Worm (Caenorhabditis elegans) whole organism, L1 larva: ENCODE data around the gene vglu-3.

Experiments used
- C04F5.9 ChIP-seq: sonication (generic microtip); optimal IDR thresholded peaks from 2 replicates; lab custom pipeline; 2016; ENCODE audit warnings: missing genetic modification characterization, missing compliant biosample characterization
- C16A3.4 ChIP-seq: fragments of 150-350 bp; optimal IDR thresholded peaks from 2 replicates; lab custom pipeline; 2014; ENCODE audit warnings: missing biosample characterization, missing genetic modification characterization
- C34B4.2 ChIP-seq: sonication (generic microtip); optimal IDR thresholded peaks from 2 replicates; lab custom pipeline; 2017; ENCODE audit warnings: mild to moderate bottlenecking, missing genetic modification characterization, missing compliant biosample characterization
- F16B12.6 ChIP-seq: fragments of 150-350 bp; optimal IDR thresholded peaks from 2 replicates; lab custom pipeline; 2014; ENCODE audit warnings: missing biosample characterization, missing genetic modification characterization
- aha-1 ChIP-seq: fragments of 150-350 bp; optimal IDR thresholded peaks from 2 replicates; lab custom pipeline; 2014; ENCODE audit warnings: missing biosample characterization, missing genetic modification characterization
- alr-1 ChIP-seq: fragments of 200-800 bp; sonication (Bioruptor generic); optimal IDR thresholded peaks from 2 replicates; lab custom pipeline; 2018; ENCODE audit warnings: borderline replicate concordance, mild to moderate bottlenecking, missing genetic modification characterization, missing compliant biosample characterization
- ama-1 ChIP-seq: fragments of 150-350 bp; optimal IDR thresholded peaks from 2 replicates; lab custom pipeline; 2014
- blmp-1 ChIP-seq: fragments of 150-350 bp; optimal IDR thresholded peaks from 2 replicates; lab custom pipeline; 2014; ENCODE audit warnings: missing biosample characterization, missing genetic modification characterization
- ceh-63 ChIP-seq: fragments of 200-800 bp; sonication (Bioruptor generic); optimal IDR thresholded peaks from 2 replicates; lab custom pipeline; 2018; ENCODE audit warnings: mild to moderate bottlenecking, missing genetic modification characterization, missing compliant biosample characterization
- ceh-8 ChIP-seq: fragments of 200-800 bp; sonication (Bioruptor generic); optimal IDR thresholded peaks from 2 replicates; lab custom pipeline; 2018; ENCODE audit warnings: mild to moderate bottlenecking, missing genetic modification characterization, moderate library complexity, missing compliant biosample characterization
- ceh-88 ChIP-seq: fragments of 200-800 bp; sonication (Bioruptor generic); IDR thresholded peaks from 2 replicates; pipeline ENCODE4 v1.3.6; 2022; ENCODE audit warnings: missing genetic modification characterization, missing compliant biosample characterization
- dpl-1 ChIP-seq, 3 experiments: fragments of 150-350 bp in 2 of 3; sonication (generic microtip) in 1 of 3; optimal IDR thresholded peaks; 2 replicates each; lab custom pipeline; 2014 to 2017; ENCODE audit warnings: missing biosample characterization in 3 of 3, missing genetic modification characterization in 3 of 3, missing genetic modification reagents in 3 of 3
- dsc-1 ChIP-seq: sonication (generic microtip); optimal IDR thresholded peaks from 2 replicates; lab custom pipeline; 2016; ENCODE audit warnings: mild to moderate bottlenecking, missing genetic modification characterization, missing compliant biosample characterization
- efl-1 ChIP-seq, 4 experiments: fragments of 150-350 bp; optimal IDR thresholded peaks in 3 of 4; peaks in 1 of 4; 1 replicate in 1 of 4; 2 replicates in 3 of 4; lab custom pipeline; 2014; ENCODE audit warnings: missing biosample characterization in 2 of 4, missing genetic modification characterization in 2 of 4, missing genetic modification reagents in 2 of 4
- egl-27 ChIP-seq, 2 experiments: fragments of 150-350 bp in 1 of 2; sonication (generic microtip); optimal IDR thresholded peaks; 3 replicates each; lab custom pipeline; 2017 to 2018; ENCODE audit warnings: missing biosample characterization in 2 of 2, missing genetic modification characterization in 2 of 2, missing genetic modification reagents in 2 of 2
- ets-5 ChIP-seq: fragments of 200-800 bp; sonication (Bioruptor generic); IDR thresholded peaks from 2 replicates; pipeline ENCODE4 v1.3.6; 2022; ENCODE audit warnings: missing genetic modification characterization, missing compliant biosample characterization
- fkh-10 ChIP-seq: sonication (generic microtip); optimal IDR thresholded peaks from 2 replicates; lab custom pipeline; 2017; ENCODE audit warnings: missing biosample characterization, missing genetic modification reagents, missing genetic modification characterization
- fkh-4 ChIP-seq: sonication (generic microtip); optimal IDR thresholded peaks from 2 replicates; lab custom pipeline; 2016; ENCODE audit warnings: missing compliant biosample characterization, missing genetic modification characterization, borderline replicate concordance
- fkh-8 ChIP-seq: sonication (generic microtip); optimal IDR thresholded peaks from 2 replicates; lab custom pipeline; 2016; ENCODE audit warnings: mild to moderate bottlenecking, missing genetic modification characterization, missing compliant biosample characterization
- fos-1 ChIP-seq: fragments of 150-350 bp; optimal IDR thresholded peaks from 2 replicates; lab custom pipeline; 2014; ENCODE audit warnings: missing biosample characterization, missing genetic modification characterization
- grh-1 ChIP-seq: fragments of 200-800 bp; sonication (Bioruptor generic); IDR thresholded peaks from 2 replicates; pipeline ENCODE4 v1.3.6; 2022; ENCODE audit warnings: missing genetic modification reagents, missing genetic modification characterization, missing compliant biosample characterization
- hlh-4 ChIP-seq: sonication (generic microtip); optimal IDR thresholded peaks from 2 replicates; lab custom pipeline; 2016; ENCODE audit warnings: mild to moderate bottlenecking, missing genetic modification characterization, missing compliant biosample characterization
- jun-1 ChIP-seq: fragments of 150-350 bp; optimal IDR thresholded peaks from 2 replicates; lab custom pipeline; 2014; ENCODE audit warnings: missing biosample characterization, missing genetic modification reagents, missing genetic modification characterization
- lin-13 ChIP-seq: fragments of 150-350 bp; optimal IDR thresholded peaks from 2 replicates; lab custom pipeline; 2014; ENCODE audit warnings: missing biosample characterization, missing genetic modification reagents, missing genetic modification characterization
- lin-15B ChIP-seq: fragments of 150-350 bp; sonication (generic microtip); optimal IDR thresholded peaks from 3 replicates; lab custom pipeline; 2014; ENCODE audit warnings: missing biosample characterization, missing genetic modification characterization
- lsy-2 ChIP-seq, 2 experiments: fragments of 150-350 bp; optimal IDR thresholded peaks; 2 replicates each; lab custom pipeline; 2014; ENCODE audit warnings: missing biosample characterization in 2 of 2, missing genetic modification characterization in 2 of 2
- mef-2 ChIP-seq: fragments of 150-350 bp; optimal IDR thresholded peaks from 2 replicates; lab custom pipeline; 2014; ENCODE audit warnings: missing biosample characterization, missing genetic modification characterization
- nhr-20 ChIP-seq: sonication (generic microtip); optimal IDR thresholded peaks from 2 replicates; lab custom pipeline; 2016; ENCODE audit warnings: mild to moderate bottlenecking, missing genetic modification characterization, missing compliant biosample characterization
- nhr-28 ChIP-seq: fragments of 150-350 bp; optimal IDR thresholded peaks from 2 replicates; lab custom pipeline; 2014; ENCODE audit warnings: missing biosample characterization, missing genetic modification characterization
- nhr-71 ChIP-seq: sonication (generic microtip); optimal IDR thresholded peaks from 2 replicates; lab custom pipeline; 2016; ENCODE audit warnings: mild to moderate bottlenecking, missing genetic modification characterization, moderate library complexity, missing compliant biosample characterization
- nhr-76 ChIP-seq: sonication (generic microtip); optimal IDR thresholded peaks from 2 replicates; lab custom pipeline; 2017; ENCODE audit warnings: missing biosample characterization, missing genetic modification characterization
- nhr-77 ChIP-seq: fragments of 150-350 bp; optimal IDR thresholded peaks from 2 replicates; lab custom pipeline; 2014; ENCODE audit warnings: missing biosample characterization, missing genetic modification characterization
- pax-3 ChIP-seq: fragments of 200-800 bp; sonication (Bioruptor generic); optimal IDR thresholded peaks from 2 replicates; lab custom pipeline; 2018; ENCODE audit warnings: mild to moderate bottlenecking, missing genetic modification characterization, moderate library complexity, missing compliant biosample characterization
- pqm-1 ChIP-seq: sonication (generic microtip); optimal IDR thresholded peaks from 3 replicates; lab custom pipeline; 2017; ENCODE audit warnings: missing biosample characterization, missing genetic modification characterization
- rnt-1 ChIP-seq: sonication (generic microtip); optimal IDR thresholded peaks from 2 replicates; lab custom pipeline; 2016; ENCODE audit warnings: mild to moderate bottlenecking, missing genetic modification characterization, moderate library complexity, missing compliant biosample characterization
- skn-1 ChIP-seq: fragments of 150-350 bp; optimal IDR thresholded peaks from 2 replicates; lab custom pipeline; 2014; ENCODE audit warnings: missing biosample characterization, missing genetic modification characterization
- snu-23 ChIP-seq: sonication (generic microtip); optimal IDR thresholded peaks from 2 replicates; lab custom pipeline; 2016; ENCODE audit warnings: missing genetic modification characterization, missing compliant biosample characterization
- sox-4 ChIP-seq: sonication (generic microtip); optimal IDR thresholded peaks from 2 replicates; lab custom pipeline; 2016; ENCODE audit warnings: missing genetic modification characterization, missing compliant biosample characterization
- sptf-1 ChIP-seq: fragments of 150-350 bp; optimal IDR thresholded peaks from 2 replicates; lab custom pipeline; 2014; ENCODE audit warnings: missing biosample characterization, missing genetic modification characterization
- sup-37 ChIP-seq: fragments of 200-800 bp; sonication (Bioruptor generic); optimal IDR thresholded peaks from 2 replicates; lab custom pipeline; 2018; ENCODE audit warnings: mild to moderate bottlenecking, missing genetic modification characterization, missing compliant biosample characterization
- swsn-7 ChIP-seq: sonication (generic microtip); optimal IDR thresholded peaks from 2 replicates; lab custom pipeline; 2016; ENCODE audit warnings: missing genetic modification characterization, missing compliant biosample characterization
- tlp-1 ChIP-seq: fragments of 150-350 bp; optimal IDR thresholded peaks from 2 replicates; lab custom pipeline; 2014; ENCODE audit warnings: missing biosample characterization, missing genetic modification characterization
- unc-130 ChIP-seq: fragments of 150-350 bp; optimal IDR thresholded peaks from 2 replicates; lab custom pipeline; 2017; ENCODE audit warnings: missing biosample characterization, missing genetic modification characterization, inconsistent platforms
- unc-62 ChIP-seq: fragments of 150-350 bp; optimal IDR thresholded peaks from 2 replicates; lab custom pipeline; 2014; ENCODE audit warnings: missing biosample characterization, missing genetic modification reagents, missing genetic modification characterization
- unc-86 ChIP-seq: sonication (generic microtip); optimal IDR thresholded peaks from 2 replicates; lab custom pipeline; 2016; ENCODE audit warnings: missing genetic modification characterization, missing compliant biosample characterization
- ztf-11 ChIP-seq, 2 experiments: sonication (generic microtip); optimal IDR thresholded peaks; 2 replicates each; lab custom pipeline; 2016 to 2017; ENCODE audit warnings: missing genetic modification characterization in 2 of 2, missing biosample characterization in 1 of 2, missing compliant biosample characterization in 1 of 2
- ztf-4 ChIP-seq: fragments of 150-350 bp; optimal IDR thresholded peaks from 2 replicates; lab custom pipeline; 2014; ENCODE audit warnings: missing biosample characterization, missing genetic modification characterization

Gene vglu-3

DNA sequence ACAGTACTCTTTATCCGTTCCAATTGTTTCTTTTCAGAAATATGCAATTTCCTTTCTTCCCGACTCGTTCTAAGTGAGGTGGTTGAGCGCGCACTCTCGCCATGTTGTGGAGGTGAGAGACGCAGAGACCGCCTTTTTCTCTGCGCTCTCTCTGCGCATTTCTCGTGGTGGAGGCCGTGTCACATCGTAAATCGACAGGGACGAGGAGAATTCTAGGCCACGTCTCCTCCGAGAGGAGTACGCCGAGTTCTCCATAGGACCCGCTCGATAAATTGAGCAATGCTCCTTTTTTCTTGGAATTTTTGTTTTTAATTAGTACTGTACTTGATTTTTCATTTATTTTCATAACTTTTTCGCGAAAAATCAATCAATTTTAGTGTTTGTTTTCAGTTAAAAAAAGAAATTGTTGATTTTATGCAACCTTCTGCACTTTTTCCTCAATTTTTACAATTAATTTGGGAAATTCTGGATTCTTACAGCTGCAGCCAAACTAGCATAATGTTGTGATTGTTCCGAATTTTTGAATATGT is 29.3 kb upstream of the vglu-3 start, which contains the start of gene cnk-1 (continued):
- TF ChIP-seq lin-15B (peak; percentile 83), skn-1 (peak; percentile 16), swsn-7 (tag; lab: Kevin White, UChicago) (peak; percentile 83), F16B12.6 (tag; lab: Kevin White, UChicago) (peak; percentile 40), tlp-1 (tag; lab: Kevin White, UChicago) (no peak), rnt-1 (tag; lab: Kevin White, UChicago) (peak; percentile 99), lsy-2 (tag; optimal IDR thresholded peaks at IDR 0.05; lab: Kevin White, UChicago) (peak; percentile 66 to 68), dpl-1 (GFP tag; optimal IDR thresholded peaks at IDR 0.05; lab: Kevin White, UChicago) (peak; percentile 57 to 71 (median 65)), fkh-10 (GFP tag; lab: Kevin White, UChicago) (no peak), unc-130 (tag; lab: Kevin White, UChicago) (no peak)

DNA sequence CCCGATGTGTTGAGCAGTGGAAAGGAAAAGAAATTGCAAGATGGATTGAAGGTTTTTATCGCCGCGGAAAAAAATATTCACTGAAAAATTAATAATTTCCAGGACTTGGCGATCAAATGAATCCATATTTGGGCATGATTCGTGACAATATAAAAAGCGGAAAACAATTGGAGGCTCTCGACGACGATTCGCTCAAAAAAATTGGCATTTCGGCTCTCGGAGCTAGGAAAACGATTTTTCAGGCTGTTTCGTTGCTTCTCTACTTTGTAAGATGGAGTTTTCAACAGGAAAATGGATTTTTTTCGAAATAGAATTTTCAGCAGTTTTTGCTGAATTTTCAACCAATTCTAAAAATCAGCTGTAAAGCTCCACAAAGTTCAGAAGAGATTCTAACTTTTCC is 28.4 kb upstream of the vglu-3 start:
- TF ChIP-seq fos-1 = no peak
- no peak for TF ChIP-seq ceh-88 (GFP tag; lab: Robert Waterston, UW)
- no peak for TF ChIP-seq grh-1
- no peak for TF ChIP-seq efl-1 (optimal IDR thresholded peaks at IDR 0.05; lab: Kevin White, UChicago)
- TF ChIP-seq efl-1 (GFP tag; optimal IDR thresholded peaks at IDR 0.05 in 1 of 2; lab: Kevin White, UChicago) = peak in 1 of 2 experiments; percentile 70
- TF ChIP-seq, all 84 proteins: peak for 1

DNA sequence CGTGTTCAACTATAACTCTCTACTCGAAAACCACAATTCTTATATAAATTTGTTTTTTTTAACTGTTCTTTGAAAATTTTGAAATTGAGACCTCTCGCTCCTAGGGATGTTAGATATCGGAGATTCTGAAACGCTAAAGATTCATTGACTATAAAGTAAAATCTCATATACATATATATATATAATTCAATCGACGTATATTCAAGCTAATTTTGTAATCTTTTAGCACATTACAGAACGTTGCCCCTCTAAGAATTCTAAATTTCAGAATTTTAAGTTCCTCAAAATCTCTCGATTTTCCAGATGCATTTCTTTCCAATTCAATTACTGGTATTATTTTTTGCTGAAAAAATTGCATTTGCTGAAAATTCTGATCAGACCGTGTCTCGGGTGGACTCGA is 21.4 kb upstream of the vglu-3 start, which contains the start of gene pad-2:
Gene pad-2, plus strand, starts transcription at position 301 of the 400 bp plus-strand sequence.
- no peak for TF ChIP-seq rnt-1 (tag; lab: Kevin White, UChicago)
- no peak for TF ChIP-seq nhr-71 (tag; lab: Kevin White, UChicago)
- TF ChIP-seq nhr-20 (tag; lab: Kevin White, UChicago) = no peak
- no peak for TF ChIP-seq fkh-4 (tag; lab: Kevin White, UChicago)
- TF ChIP-seq unc-86 = no peak

DNA sequence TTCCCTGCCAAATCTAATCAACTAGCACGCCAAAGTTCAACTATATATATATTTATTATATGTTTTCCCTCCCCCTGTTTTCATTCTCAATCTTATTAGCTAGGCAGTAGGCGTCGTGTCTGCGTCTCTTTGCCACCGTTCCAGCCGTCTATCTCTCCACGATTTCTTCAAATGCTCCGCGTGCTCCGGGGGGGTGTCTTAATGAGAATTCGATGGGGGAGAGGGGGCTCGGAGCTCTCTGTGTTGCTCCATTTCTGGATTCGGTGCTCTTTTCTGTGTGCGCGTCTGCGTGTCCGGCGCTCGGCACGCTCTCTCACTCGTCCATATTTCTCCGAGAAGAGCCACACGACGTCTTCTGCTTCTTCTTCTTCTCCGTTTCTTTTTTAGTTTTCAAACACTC is 16.0 kb upstream of the vglu-3 start:
- no peak for TF ChIP-seq ets-5
- no peak for TF ChIP-seq nhr-76 (tag; lab: Kevin White, UChicago)
- TF ChIP-seq egl-27 (tag; optimal IDR thresholded peaks at IDR 0.05; lab: Kevin White, UChicago) = peak in 1 of 2 experiments; percentile 22
- TF ChIP-seq C34B4.2 = no peak
- no peak for TF ChIP-seq ztf-4 (tag; lab: Kevin White, UChicago)
- TF ChIP-seq dsc-1 (tag; lab: Kevin White, UChicago) = peak; percentile 77
- TF ChIP-seq sup-37 (GFP tag; lab: Kevin White, UChicago) = no peak
- no peak for TF ChIP-seq C16A3.4 (tag; lab: Kevin White, UChicago)
- no peak for TF ChIP-seq nhr-28
- no peak for TF ChIP-seq ztf-11 (tag; optimal IDR thresholded peaks at IDR 0.05; lab: Kevin White, UChicago)
- TF ChIP-seq hlh-4 (tag; lab: Kevin White, UChicago) = no peak
- TF ChIP-seq unc-62 (GFP tag; lab: Kevin White, UChicago) = no peak
- no peak for TF ChIP-seq C04F5.9 (tag; lab: Kevin White, UChicago)
- no peak for TF ChIP-seq sox-4
- peak; percentile 8 for TF ChIP-seq mef-2 (tag; lab: Kevin White, UChicago)
- no peak for TF ChIP-seq jun-1
- TF ChIP-seq alr-1 (tag; lab: Kevin White, UChicago) = no peak
- TF ChIP-seq dpl-1 (GFP tag; optimal IDR thresholded peaks at IDR 0.05; lab: Kevin White, UChicago) = peak in 2 of 3 experiments; percentile 25 to 33
- TF ChIP-seq fkh-8 (tag; lab: Kevin White, UChicago) = peak; percentile 91
- no peak for TF ChIP-seq ama-1 (lab: Kevin White, UChicago)
- TF ChIP-seq grh-1 = no peak
- TF ChIP-seq fos-1 = no peak
- TF ChIP-seq nhr-77 (tag; lab: Kevin White, UChicago) = no peak
- peak; percentile 53 for TF ChIP-seq pax-3 (tag; lab: Kevin White, UChicago)
- peak; percentile 13 for TF ChIP-seq ceh-8 (GFP tag; lab: Kevin White, UChicago)
- no peak for TF ChIP-seq pqm-1
- TF ChIP-seq tlp-1 (tag; lab: Kevin White, UChicago) = no peak
- no peak for TF ChIP-seq blmp-1 (tag; lab: Kevin White, UChicago)
- no peak for TF ChIP-seq ceh-63 (GFP tag; lab: Kevin White, UChicago)
- no peak for TF ChIP-seq sptf-1
- TF ChIP-seq aha-1 (tag; lab: Kevin White, UChicago) = no peak
- TF ChIP-seq lin-15B = no peak
- peak; percentile 37 for TF ChIP-seq snu-23
- no peak for TF ChIP-seq lin-13
